Worm (Caenorhabditis elegans) whole organism, L3 larva: ENCODE measurements around the gene nhr-111.
A peak's percentile ranks its signal among the peaks of the same experiment; 100 is the strongest.

Experiments used
- ZK546.5 ChIP-seq: sonication (generic microtip); optimal IDR thresholded peaks from 2 replicates; lab custom pipeline; 2017; ENCODE audit warnings: missing biosample characterization, missing genetic modification characterization
- ama-1 ChIP-seq: fragments of 150-350 bp; optimal IDR thresholded peaks from 2 replicates; lab custom pipeline; 2018
- elt-1 ChIP-seq: fragments of 150-350 bp; optimal IDR thresholded peaks from 2 replicates; lab custom pipeline; 2014; ENCODE audit warnings: missing biosample characterization, missing genetic modification characterization
- elt-2 ChIP-seq: sonication (generic microtip); optimal IDR thresholded peaks from 2 replicates; lab custom pipeline; 2016; ENCODE audit warnings: missing genetic modification reagents, mild to moderate bottlenecking, missing genetic modification characterization, missing compliant biosample characterization
- elt-3 ChIP-seq, 3 experiments: fragments of 150-350 bp in 1 of 3; sonication (generic microtip) in 2 of 3; optimal IDR thresholded peaks; 2 replicates in 2 of 3; 4 replicates in 1 of 3; lab custom pipeline; 2014 to 2017; ENCODE audit warnings: missing biosample characterization in 3 of 3, missing genetic modification characterization in 3 of 3
- fkh-10 ChIP-seq: sonication (generic microtip); optimal IDR thresholded peaks from 2 replicates; lab custom pipeline; 2017; ENCODE audit warnings: missing biosample characterization, missing genetic modification reagents, missing genetic modification characterization
- fos-1 ChIP-seq: fragments of 150-350 bp; optimal IDR thresholded peaks from 2 replicates; lab custom pipeline; 2014; ENCODE audit warnings: missing biosample characterization, missing genetic modification characterization
- lin-39 ChIP-seq: fragments of 150-350 bp; optimal IDR thresholded peaks from 2 replicates; lab custom pipeline; 2018; ENCODE audit warnings: missing biosample characterization, missing genetic modification reagents, missing genetic modification characterization
- mml-1 ChIP-seq: fragments of 150-350 bp; sonication (generic microtip); optimal IDR thresholded peaks from 3 replicates; lab custom pipeline; 2014; ENCODE audit warnings: missing biosample characterization, missing genetic modification characterization
- nhr-25 ChIP-seq: sonication (generic microtip); optimal IDR thresholded peaks from 2 replicates; lab custom pipeline; 2017; ENCODE audit warnings: missing biosample characterization, missing genetic modification characterization
- nhr-28 ChIP-seq: fragments of 150-350 bp; optimal IDR thresholded peaks from 2 replicates; lab custom pipeline; 2014; ENCODE audit warnings: missing biosample characterization, missing genetic modification characterization
- nhr-43 ChIP-seq: sonication (generic microtip); optimal IDR thresholded peaks from 2 replicates; lab custom pipeline; 2016; ENCODE audit warnings: mild to moderate bottlenecking, missing genetic modification characterization, missing compliant biosample characterization; ENCODE audit not compliant: poor library complexity, severe bottlenecking
- nhr-77 ChIP-seq: fragments of 150-350 bp; optimal IDR thresholded peaks from 2 replicates; lab custom pipeline; 2014; ENCODE audit warnings: missing biosample characterization, missing genetic modification characterization
- pha-4 ChIP-seq: fragments of 150-350 bp; optimal IDR thresholded peaks from 2 replicates; lab custom pipeline; 2014; ENCODE audit warnings: missing biosample characterization, missing genetic modification reagents, missing genetic modification characterization
- pqm-1 ChIP-seq: fragments of 150-350 bp; optimal IDR thresholded peaks from 2 replicates; lab custom pipeline; 2017; ENCODE audit warnings: missing biosample characterization, missing genetic modification characterization, inconsistent platforms
- tbx-2 ChIP-seq: sonication (generic microtip); optimal IDR thresholded peaks from 2 replicates; lab custom pipeline; 2016; ENCODE audit warnings: mild to moderate bottlenecking, missing genetic modification characterization, missing compliant biosample characterization
- zag-1 ChIP-seq: fragments of 150-350 bp; optimal IDR thresholded peaks from 2 replicates; lab custom pipeline; 2014; ENCODE audit warnings: missing biosample characterization, missing genetic modification characterization
- ztf-4 ChIP-seq: fragments of 150-350 bp; optimal IDR thresholded peaks from 2 replicates; lab custom pipeline; 2014; ENCODE audit warnings: missing biosample characterization, missing genetic modification characterization

Gene nhr-111

ce11 chrV:16080039-16080438 is 44.6 kb downstream of the nhr-111 start:
- TF ChIP-seq elt-2, result peak; percentile 84
- no peak for TF ChIP-seq elt-3 (tag; optimal IDR thresholded peaks at IDR 0.05; lab: Kevin White, UChicago)
- no peak for TF ChIP-seq mml-1
- peak; percentile 74 for TF ChIP-seq pqm-1 (tag; lab: Kevin White, UChicago)
- no peak for TF ChIP-seq fos-1 (tag; lab: Kevin White, UChicago)
- TF ChIP-seq ZK546.5 (tag; lab: Kevin White, UChicago), result no peak
- no peak for TF ChIP-seq nhr-77 (tag; lab: Kevin White, UChicago)

- TF ChIP-seq ama-1 (lab: Kevin White, UChicago), result no peak
- no peak for TF ChIP-seq nhr-43 (tag; lab: Kevin White, UChicago)
- TF ChIP-seq elt-2, result peak; percentile 79
- TF ChIP-seq pqm-1 (tag; lab: Kevin White, UChicago), result peak; percentile 47
- no peak for TF ChIP-seq tbx-2 (tag; lab: Kevin White, UChicago)
- TF ChIP-seq elt-1 (tag; lab: Kevin White, UChicago), result no peak
Observed at ce11 chrV:16075250-16075709, 49.4 kb downstream of the nhr-111 start, which contains the start of the genes F14H3.12 and srj-29. TSS of gene F14H3.12 (minus strand) at chrV:16075323. TSS of gene srj-29 (plus strand) at chrV:16075659.

ce11 chrV:16073856-16074255 is 50.8 kb downstream of the nhr-111 start, which contains the start of gene srj-10:
TSS of gene srj-10 (minus strand) at chrV:16073956.
- no peak for TF ChIP-seq nhr-28 (tag; lab: Kevin White, UChicago)
- TF ChIP-seq pha-4, result no peak
- TF ChIP-seq elt-2, result no peak
- TF ChIP-seq ama-1 (lab: Kevin White, UChicago), result no peak
- TF ChIP-seq nhr-25 (tag; lab: Kevin White, UChicago), result no peak
- no peak for TF ChIP-seq pqm-1 (tag; lab: Kevin White, UChicago)
- no peak for TF ChIP-seq lin-39 (tag; lab: Kevin White, UChicago)
- no peak for TF ChIP-seq ztf-4
- no peak for TF ChIP-seq zag-1 (tag; lab: Kevin White, UChicago)
- TF ChIP-seq fkh-10, result no peak
